Worm (Caenorhabditis elegans) whole organism, late embryonic: ENCODE results near the gene gpa-5.

Source experiments
- K09A11.1 ChIP-seq: sonication (generic microtip); optimal IDR thresholded peaks from 2 replicates; lab custom pipeline; 2017; ENCODE audit warnings: antibody characterized with exemption, mild to moderate bottlenecking, missing genetic modification characterization, missing compliant biosample characterization; ENCODE audit not compliant: insufficient read depth
- pha-4 ChIP-seq: fragments of 150-350 bp; optimal IDR thresholded peaks from 2 replicates; lab custom pipeline; 2018; ENCODE audit warnings: missing biosample characterization, missing genetic modification reagents, missing genetic modification characterization

- TF ChIP-seq pha-4 (tag; lab: Kevin White, UChicago) (no peak), K09A11.1 (tag; lab: Kevin White, UChicago) (no peak)
Measured at ce11 chrX:2108182-2108581, 12.7 kb downstream of the gpa-5 start.
